Worm (Caenorhabditis elegans): ENCODE measurements around the gene sams-3.

DNA sequence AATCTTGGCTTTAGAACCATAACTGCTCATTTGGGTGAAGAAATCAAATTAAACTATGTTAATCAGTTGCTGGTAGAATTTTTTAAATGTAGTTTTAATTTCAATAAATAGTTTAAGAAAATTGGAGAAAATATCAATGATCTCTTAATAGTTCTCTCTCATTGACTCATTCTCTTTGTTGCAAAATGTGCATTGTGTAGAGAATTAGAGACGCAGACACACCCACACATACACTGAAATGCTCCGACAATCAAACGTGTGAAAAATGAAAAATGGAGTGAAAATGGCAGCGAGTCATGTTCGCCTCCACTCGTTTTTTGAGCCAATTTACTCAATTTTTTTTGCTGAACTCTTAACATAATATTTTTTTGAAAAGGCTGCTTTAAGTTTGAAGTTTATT, 27.5 kb upstream of the sams-3 start:
- TF ChIP-seq madf-6 (GFP tag; IDR thresholded peaks at IDR 0.05) (no peak), Y79H2A.3 (GFP tag; conservative IDR thresholded peaks at IDR 0.05) (no peak), ceh-79 (tag; optimal IDR thresholded peaks at IDR 0.05) (no peak), akir-1 (GFP tag; optimal IDR thresholded peaks at IDR 0.05) (no peak), nhr-179 (tag; optimal IDR thresholded peaks at IDR 0.05) (no peak), ceh-27 (GFP tag; optimal IDR thresholded peaks at IDR 0.05) (no peak)

Data from whole organism, young adult.